Fruit fly (Drosophila melanogaster) whole organism, wandering third instar larva: ENCODE data around the gene CG4297.

Experiments
- Abd-B ChIP-seq: fragments of >200 bp; optimal IDR thresholded peaks from 2 replicates; lab custom pipeline; 2017; ENCODE audit warnings: missing biosample characterization, missing genetic modification characterization
- CrebA ChIP-seq: fragments of 200-800 bp; sonication (Bioruptor generic); optimal IDR thresholded peaks from 2 replicates; lab custom pipeline; 2016; ENCODE audit warnings: missing biosample characterization, mild to moderate bottlenecking, missing genetic modification characterization, borderline replicate concordance
- Dfd ChIP-seq: fragments of >200 bp; optimal IDR thresholded peaks from 2 replicates; lab custom pipeline; 2017; ENCODE audit warnings: missing biosample characterization, missing genetic modification characterization
- GATAd ChIP-seq: sonication (Bioruptor generic); optimal IDR thresholded peaks from 2 replicates; lab custom pipeline; 2016; ENCODE audit warnings: missing biosample characterization, missing genetic modification characterization
- Hr78 ChIP-seq: fragments of >200 bp; optimal IDR thresholded peaks from 2 replicates; lab custom pipeline; 2017; ENCODE audit warnings: missing biosample characterization, missing genetic modification characterization
- Myc ChIP-seq: fragments of >200 bp; optimal IDR thresholded peaks from 2 replicates; lab custom pipeline; 2017
- OdsH ChIP-seq: fragments of 200-800 bp; sonication (Bioruptor generic); optimal IDR thresholded peaks from 2 replicates; lab custom pipeline; 2016; ENCODE audit warnings: missing biosample characterization, mild to moderate bottlenecking, missing genetic modification characterization
- dmrt93B ChIP-seq: fragments of 200-800 bp; sonication (Bioruptor generic); optimal IDR thresholded peaks from 2 replicates; lab custom pipeline; 2018; ENCODE audit warnings: missing biosample characterization, mild to moderate bottlenecking, missing genetic modification characterization
- ey ChIP-seq: fragments of 200-800 bp; sonication (Bioruptor generic); optimal IDR thresholded peaks from 2 replicates; lab custom pipeline; 2016; ENCODE audit warnings: missing biosample characterization, missing genetic modification characterization
- h ChIP-seq: fragments of 200-800 bp; sonication (Bioruptor generic); optimal IDR thresholded peaks from 3 replicates; lab custom pipeline; 2016; ENCODE audit warnings: missing biosample characterization, mild to moderate bottlenecking, missing genetic modification characterization
- pan ChIP-seq: fragments of >200 bp; optimal IDR thresholded peaks from 2 replicates; lab custom pipeline; 2017
- psq ChIP-seq: fragments of 200-800 bp; sonication (Bioruptor generic); optimal IDR thresholded peaks from 3 replicates; lab custom pipeline; 2017; ENCODE audit warnings: missing biosample characterization, mild to moderate bottlenecking, missing genetic modification characterization, moderate library complexity
- usp ChIP-seq: fragments of >200 bp; optimal IDR thresholded peaks from 2 replicates; lab custom pipeline; 2017; ENCODE audit warnings: missing biosample characterization, missing genetic modification characterization

dm6 chr2L:481757-482450, 9.9 kb upstream of the CG4297 start:
- TF ChIP-seq Myc (lab: Kevin White, UChicago): no peak
- no peak for TF ChIP-seq psq (GFP tag; lab: Kevin White, UChicago)
- peak; percentile 46 for TF ChIP-seq h (GFP tag; lab: Kevin White, UChicago)
- no peak for TF ChIP-seq usp
- TF ChIP-seq OdsH (GFP tag; lab: Kevin White, UChicago): peak; percentile 22
- no peak for TF ChIP-seq Dfd
- TF ChIP-seq CrebA: no peak
- peak; percentile 52 for TF ChIP-seq ey (GFP tag; lab: Kevin White, UChicago)
- no peak for TF ChIP-seq pan (lab: Kevin White, UChicago)
- no peak for TF ChIP-seq GATAd (GFP tag; lab: Kevin White, UChicago)
- TF ChIP-seq Hr78: no peak
- no peak for TF ChIP-seq dmrt93B (GFP tag; lab: Kevin White, UChicago)
- no peak for TF ChIP-seq Abd-B (GFP tag; lab: Kevin White, UChicago)
